Worm (Caenorhabditis elegans): ENCODE results near the gene csa-1.

Gene csa-1

ce11 chrII:9299679-9300078 lies 19.8 kb downstream of the csa-1 start (continued):
- peak; percentile 3 for TF ChIP-seq snu-23 (GFP tag; optimal IDR thresholded peaks at IDR 0.05)
- TF ChIP-seq unc-30 (tag; optimal IDR thresholded peaks at IDR 0.05) = no peak
- TF ChIP-seq tbx-2 (tag; optimal IDR thresholded peaks at IDR 0.05) = no peak
- TF ChIP-seq nhr-90 (tag; optimal IDR thresholded peaks at IDR 0.05; ENCODE audit: poor library complexity) = no peak
- TF ChIP-seq ztf-4 (tag; optimal IDR thresholded peaks at IDR 0.05) = no peak
- TF ChIP-seq xbp-1 (tag; optimal IDR thresholded peaks at IDR 0.05) = no peak
- TF ChIP-seq ets-5 (GFP tag; IDR thresholded peaks at IDR 0.05) = no peak
- no peak for TF ChIP-seq hlh-4 (tag; optimal IDR thresholded peaks at IDR 0.05)
- no peak for TF ChIP-seq vab-15 (tag; optimal IDR thresholded peaks at IDR 0.05)
- TF ChIP-seq hlh-17 (GFP tag; optimal IDR thresholded peaks at IDR 0.05; ENCODE audit: borderline replicate concordance) = no peak
- no peak for TF ChIP-seq hpl-2 (GFP tag; optimal IDR thresholded peaks at IDR 0.05)
- TF ChIP-seq fos-1 (tag; optimal IDR thresholded peaks at IDR 0.05) = no peak
- TF ChIP-seq lin-15B (tag; optimal IDR thresholded peaks at IDR 0.05) = no peak
- no peak for TF ChIP-seq fkh-10 (GFP tag; optimal IDR thresholded peaks at IDR 0.05)
- TF ChIP-seq zag-1 (tag; optimal IDR thresholded peaks at IDR 0.05) = no peak
- peak; percentile 5 for TF ChIP-seq dsc-1 (tag; optimal IDR thresholded peaks at IDR 0.05)
- no peak for TF ChIP-seq snpc-4 (tag; optimal IDR thresholded peaks at IDR 0.05)
- TF ChIP-seq unc-62 (GFP tag; optimal IDR thresholded peaks at IDR 0.05) = no peak
- TF ChIP-seq efl-1 (optimal IDR thresholded peaks at IDR 0.05) = no peak
- no peak for TF ChIP-seq efl-1 (GFP tag; optimal IDR thresholded peaks at IDR 0.05 in 1 of 2)
- TF ChIP-seq C16A3.4 (tag; optimal IDR thresholded peaks at IDR 0.05) = no peak
- no peak for TF ChIP-seq sup-37 (GFP tag; optimal IDR thresholded peaks at IDR 0.05)
- TF ChIP-seq ceh-88 (GFP tag; IDR thresholded peaks at IDR 0.05) = no peak
- TF ChIP-seq zip-4 (GFP tag; optimal IDR thresholded peaks at IDR 0.05) = no peak
- TF ChIP-seq efl-3 (GFP tag; optimal IDR thresholded peaks at IDR 0.05) = no peak
- TF ChIP-seq ztf-11 (tag; optimal IDR thresholded peaks at IDR 0.05) = no peak
- no peak for TF ChIP-seq C04F5.9 (tag; optimal IDR thresholded peaks at IDR 0.05)
- TF ChIP-seq lir-3 (tag; optimal IDR thresholded peaks at IDR 0.05; ENCODE audit: poor library complexity) = no peak

DNA sequence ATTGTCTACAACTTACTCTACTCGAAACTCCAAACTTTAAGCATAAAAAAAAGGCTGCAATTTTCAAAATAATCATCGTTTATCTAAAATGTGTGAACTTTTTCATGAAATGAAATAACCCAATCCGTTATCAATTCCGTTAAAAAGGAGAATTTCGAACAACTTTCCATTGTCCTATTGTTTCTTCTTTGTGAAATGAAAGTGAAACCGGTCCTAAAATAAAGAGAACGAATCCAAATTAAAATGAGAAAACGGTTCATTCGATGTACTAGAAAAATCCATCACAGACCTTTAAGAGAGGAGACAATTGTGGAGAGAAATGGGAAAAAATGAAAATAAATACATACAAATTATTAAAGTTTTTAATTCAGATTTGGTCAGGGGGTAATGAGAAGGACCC lies 23.8 kb downstream of the csa-1 start, which contains the start of gene C01G6.9:
Gene C01G6.9, minus strand, starts transcription at position 141 of the 400 bp plus-strand sequence.
- TF ChIP-seq dpl-1 (GFP tag; optimal IDR thresholded peaks at IDR 0.05) (no peak), fkh-8 (tag; optimal IDR thresholded peaks at IDR 0.05) (no peak), lin-14 (GFP tag; optimal IDR thresholded peaks at IDR 0.05) (no peak), lin-15B (tag; optimal IDR thresholded peaks at IDR 0.05) (no peak), nhr-11 (tag; optimal IDR thresholded peaks at IDR 0.05) (no peak), efl-3 (GFP tag; optimal IDR thresholded peaks at IDR 0.05) (no peak), egl-13 (tag; optimal IDR thresholded peaks at IDR 0.05) (no peak), blmp-1 (tag; optimal IDR thresholded peaks at IDR 0.05) (peak; percentile 66), efl-1 (optimal IDR thresholded peaks at IDR 0.05) (no peak), efl-1 (GFP tag; optimal IDR thresholded peaks at IDR 0.05 in 1 of 2) (peak in 1 of 2 experiments; percentile 84), ama-1 (optimal IDR thresholded peaks at IDR 0.05) (no peak), pax-3 (tag; optimal IDR thresholded peaks at IDR 0.05) (no peak), ceh-82 (tag; optimal IDR thresholded peaks at IDR 0.05) (no peak), elt-2 (tag; optimal IDR thresholded peaks at IDR 0.05) (no peak)

DNA sequence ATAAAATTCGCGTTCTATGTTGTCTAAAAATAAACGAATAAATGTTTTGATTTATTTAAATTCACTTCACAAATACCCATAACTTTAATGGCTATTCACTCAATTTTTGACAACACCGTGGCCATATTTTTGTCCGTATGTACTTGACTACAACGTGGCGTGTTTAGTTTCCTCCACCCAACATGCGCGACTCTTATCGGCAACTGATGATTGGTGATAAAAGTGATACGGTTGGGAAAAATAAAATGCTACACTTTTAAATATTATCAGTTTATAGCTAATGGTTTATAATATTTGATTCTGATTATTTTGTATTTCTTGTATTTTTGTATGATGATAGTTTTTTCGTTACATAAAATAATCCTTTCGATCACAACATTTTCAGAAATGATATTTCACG lies 27.9 kb downstream of the csa-1 start, which contains the start of gene acs-7:
Gene acs-7, plus strand, starts transcription at position 386 of the 400 bp plus-strand sequence.
- TF ChIP-seq isw-1 (GFP tag; IDR thresholded peaks at IDR 0.05) = no peak
- no peak for TF ChIP-seq ets-5 (GFP tag; IDR thresholded peaks at IDR 0.05)
- peak; percentile 64 for TF ChIP-seq pqm-1 (tag; optimal IDR thresholded peaks at IDR 0.05)
- TF ChIP-seq sptf-1 (tag; optimal IDR thresholded peaks at IDR 0.05) = no peak
- TF ChIP-seq unc-98 (GFP tag; IDR thresholded peaks at IDR 0.05) = no peak
- no peak for TF ChIP-seq nhr-85 (tag)
- TF ChIP-seq blmp-1 (tag; optimal IDR thresholded peaks at IDR 0.05) = peak; percentile 8
- TF ChIP-seq pag-3 (tag; optimal IDR thresholded peaks at IDR 0.05; ENCODE audit: borderline replicate concordance, insufficient read depth) = no peak
- TF ChIP-seq mep-1 (tag; optimal IDR thresholded peaks at IDR 0.05) = no peak
- no peak for TF ChIP-seq elt-3 (tag; optimal IDR thresholded peaks at IDR 0.05)
- TF ChIP-seq unc-62 (GFP tag; optimal IDR thresholded peaks at IDR 0.05) = no peak
- no peak for TF ChIP-seq mdl-1 (tag; optimal IDR thresholded peaks at IDR 0.05)
- TF ChIP-seq zag-1 (tag; optimal IDR thresholded peaks at IDR 0.05) = no peak
- TF ChIP-seq C16A3.4 (tag; optimal IDR thresholded peaks at IDR 0.05) = no peak
- no peak for TF ChIP-seq xbp-1 (tag; optimal IDR thresholded peaks at IDR 0.05)
- no peak for TF ChIP-seq nhr-19 (GFP tag; conservative IDR thresholded peaks at IDR 0.05)
- no peak for TF ChIP-seq sup-37 (GFP tag; optimal IDR thresholded peaks at IDR 0.05)
- no peak for TF ChIP-seq nhr-84 (tag; optimal IDR thresholded peaks at IDR 0.05)
- TF ChIP-seq ceh-63 (GFP tag; optimal IDR thresholded peaks at IDR 0.05) = no peak
- TF ChIP-seq ceh-82 (tag; optimal IDR thresholded peaks at IDR 0.05) = no peak
- TF ChIP-seq Y116A8C.19 (tag; optimal IDR thresholded peaks at IDR 0.05; ENCODE audit: borderline replicate concordance) = no peak
- no peak for TF ChIP-seq snu-23 (GFP tag; optimal IDR thresholded peaks at IDR 0.05)

All from whole organism, L1 larva.